Worm (Caenorhabditis elegans) whole organism, mixed stage, embryonic: Measurements from ENCODE around the gene lgc-15.
A peak's percentile ranks its signal among the peaks of the same experiment; 100 is the strongest.

ENCODE experiments used
- M03D4.4 ChIP-seq: sonication (generic microtip); optimal IDR thresholded peaks from 2 replicates; lab custom pipeline; 2017; ENCODE audit warnings: mild to moderate bottlenecking, missing genetic modification characterization, missing compliant biosample characterization
- blmp-1 ChIP-seq: fragments of 150-350 bp; optimal IDR thresholded peaks from 2 replicates; lab custom pipeline; 2014; ENCODE audit warnings: missing biosample characterization, missing genetic modification characterization
- ceh-39 ChIP-seq: fragments of 150-350 bp; optimal IDR thresholded peaks from 2 replicates; lab custom pipeline; 2014; ENCODE audit warnings: missing biosample characterization, missing genetic modification characterization
- ceh-43 ChIP-seq: fragments of 200-800 bp; sonication (Bioruptor generic); optimal IDR thresholded peaks from 2 replicates; lab custom pipeline; 2018; ENCODE audit warnings: mild to moderate bottlenecking, missing genetic modification characterization, moderate library complexity, missing compliant biosample characterization
- ceh-83 ChIP-seq: fragments of 200-800 bp; sonication (Bioruptor generic); optimal IDR thresholded peaks from 2 replicates; lab custom pipeline; 2018; ENCODE audit warnings: mild to moderate bottlenecking, missing genetic modification characterization, missing compliant biosample characterization
- cnd-1 ChIP-seq: fragments of 200-800 bp; sonication (Bioruptor generic); optimal IDR thresholded peaks from 2 replicates; lab custom pipeline; 2018; ENCODE audit warnings: mild to moderate bottlenecking, missing genetic modification characterization, missing compliant biosample characterization
- drap-1 ChIP-seq: fragments of 200-800 bp; sonication (Bioruptor generic); optimal IDR thresholded peaks from 3 replicates; lab custom pipeline; 2018; ENCODE audit warnings: mild to moderate bottlenecking, missing genetic modification characterization, missing compliant biosample characterization
- elt-1 ChIP-seq: sonication (generic microtip); optimal IDR thresholded peaks from 2 replicates; lab custom pipeline; 2017; ENCODE audit warnings: missing genetic modification characterization, mild to moderate bottlenecking, missing compliant biosample characterization, antibody characterized with exemption, moderate library complexity, borderline replicate concordance; ENCODE audit not compliant: insufficient read depth
- elt-3 ChIP-seq: fragments of 150-350 bp; optimal IDR thresholded peaks from 2 replicates; lab custom pipeline; 2014; ENCODE audit warnings: missing biosample characterization, missing genetic modification characterization
- flh-1 ChIP-seq: fragments of 200-800 bp; sonication (Bioruptor generic); optimal IDR thresholded peaks from 2 replicates; lab custom pipeline; 2018; ENCODE audit warnings: mild to moderate bottlenecking, missing genetic modification characterization, moderate library complexity, missing compliant biosample characterization
- ham-2 ChIP-seq: fragments of 200-800 bp; sonication (Bioruptor generic); optimal IDR thresholded peaks from 2 replicates; lab custom pipeline; 2018; ENCODE audit warnings: mild to moderate bottlenecking, missing genetic modification characterization, missing compliant biosample characterization
- hlh-1 ChIP-seq: fragments of 150-350 bp; optimal IDR thresholded peaks from 2 replicates; lab custom pipeline; 2014; ENCODE audit warnings: missing biosample characterization, missing genetic modification reagents, missing genetic modification characterization
- lin-13 ChIP-seq: fragments of 150-350 bp; optimal IDR thresholded peaks from 2 replicates; lab custom pipeline; 2014; ENCODE audit warnings: missing biosample characterization, missing genetic modification characterization
- lin-32 ChIP-seq: fragments of 200-800 bp; sonication (Bioruptor generic); optimal IDR thresholded peaks from 2 replicates; lab custom pipeline; 2018; ENCODE audit warnings: mild to moderate bottlenecking, missing genetic modification characterization, missing compliant biosample characterization
- lsy-2 ChIP-seq: fragments of 150-350 bp; optimal IDR thresholded peaks from 2 replicates; lab custom pipeline; 2014; ENCODE audit warnings: missing biosample characterization, missing genetic modification characterization
- mab-5 ChIP-seq: fragments of 150-350 bp; optimal IDR thresholded peaks from 2 replicates; lab custom pipeline; 2014; ENCODE audit warnings: missing biosample characterization, missing genetic modification characterization
- mep-1 ChIP-seq: fragments of 150-350 bp; optimal IDR thresholded peaks from 2 replicates; lab custom pipeline; 2017; ENCODE audit warnings: missing biosample characterization, missing genetic modification reagents, missing genetic modification characterization, inconsistent platforms
- mls-2 ChIP-seq: sonication (generic microtip); optimal IDR thresholded peaks from 2 replicates; lab custom pipeline; 2016; ENCODE audit warnings: mild to moderate bottlenecking, missing genetic modification characterization, moderate library complexity, missing compliant biosample characterization
- nhr-12 ChIP-seq: fragments of 150-350 bp; optimal IDR thresholded peaks from 2 replicates; lab custom pipeline; 2014; ENCODE audit warnings: missing biosample characterization, missing genetic modification characterization
- nhr-2 ChIP-seq: fragments of 150-350 bp; optimal IDR thresholded peaks from 2 replicates; lab custom pipeline; 2014; ENCODE audit warnings: missing biosample characterization, missing genetic modification characterization
- nhr-237 ChIP-seq: fragments of 150-350 bp; optimal IDR thresholded peaks from 2 replicates; lab custom pipeline; 2014; ENCODE audit warnings: missing biosample characterization, missing genetic modification characterization
- nhr-28 ChIP-seq: fragments of 150-350 bp; optimal IDR thresholded peaks from 2 replicates; lab custom pipeline; 2014; ENCODE audit warnings: missing biosample characterization, missing genetic modification characterization
- pha-4 ChIP-seq: fragments of 150-350 bp; optimal IDR thresholded peaks from 2 replicates; lab custom pipeline; 2018; ENCODE audit warnings: missing biosample characterization, missing genetic modification reagents, missing genetic modification characterization
- sem-2 ChIP-seq: fragments of 200-800 bp; sonication (Bioruptor generic); optimal IDR thresholded peaks from 2 replicates; lab custom pipeline; 2018; ENCODE audit warnings: mild to moderate bottlenecking, missing genetic modification characterization, missing compliant biosample characterization
- snpc-4 ChIP-seq: fragments of 150-350 bp; optimal IDR thresholded peaks from 2 replicates; lab custom pipeline; 2014; ENCODE audit warnings: missing biosample characterization, missing genetic modification characterization
- sptf-1 ChIP-seq: sonication (generic microtip); optimal IDR thresholded peaks from 2 replicates; lab custom pipeline; 2017; ENCODE audit warnings: mild to moderate bottlenecking, missing genetic modification characterization, moderate library complexity, missing compliant biosample characterization
- tbx-8 ChIP-seq: fragments of 200-800 bp; sonication (Bioruptor generic); optimal IDR thresholded peaks from 2 replicates; lab custom pipeline; 2018; ENCODE audit warnings: mild to moderate bottlenecking, missing genetic modification characterization, moderate library complexity, missing compliant biosample characterization
- unc-120 ChIP-seq: sonication (generic microtip); optimal IDR thresholded peaks from 2 replicates; lab custom pipeline; 2017; ENCODE audit warnings: missing genetic modification characterization, missing compliant biosample characterization; ENCODE audit not compliant: poor library complexity, severe bottlenecking
- unc-39 ChIP-seq: fragments of 150-350 bp; optimal IDR thresholded peaks from 2 replicates; lab custom pipeline; 2014; ENCODE audit warnings: missing biosample characterization, missing genetic modification characterization
- unc-62 ChIP-seq: fragments of 150-350 bp; optimal IDR thresholded peaks from 2 replicates; lab custom pipeline; 2014; ENCODE audit warnings: missing biosample characterization, missing genetic modification reagents, missing genetic modification characterization
- zip-8 ChIP-seq: fragments of 150-350 bp; optimal IDR thresholded peaks from 2 replicates; lab custom pipeline; 2014; ENCODE audit warnings: missing biosample characterization, missing genetic modification characterization
- ztf-11 ChIP-seq: fragments of 150-350 bp; optimal IDR thresholded peaks from 2 replicates; lab custom pipeline; 2014; ENCODE audit warnings: missing biosample characterization, missing genetic modification characterization

The lgc-15 gene

ce11 chrX:12086297-12086696 is 27.8 kb upstream of the lgc-15 start:
- TF ChIP-seq pha-4 (no peak), cnd-1 (peak; percentile 13), unc-39 (no peak), unc-62 (no peak), mls-2 (tag; lab: Kevin White, UChicago) (peak; percentile 39)

ce11 chrX:12092621-12093020 is 21.5 kb upstream of the lgc-15 start:
- no peak for TF ChIP-seq M03D4.4 (tag; lab: Kevin White, UChicago)
- TF ChIP-seq cnd-1, result no peak
- TF ChIP-seq nhr-2 (tag; lab: Kevin White, UChicago), result peak; percentile 87
- TF ChIP-seq unc-39, result no peak
- no peak for TF ChIP-seq sptf-1 (tag; lab: Kevin White, UChicago)
- TF ChIP-seq ceh-39 (tag; lab: Kevin White, UChicago), result no peak
- TF ChIP-seq hlh-1 (tag; lab: Kevin White, UChicago), result peak; percentile 61
- peak; percentile 41 for TF ChIP-seq lin-32 (GFP tag; lab: Kevin White, UChicago)

ce11 chrX:12093043-12093442 is 21.1 kb upstream of the lgc-15 start, which contains the start of gene W03G11.4:
Gene W03G11.4 (minus strand): TSS chrX:12093143.
- TF ChIP-seq unc-39 (no peak), tbx-8 (GFP tag; lab: Kevin White, UChicago) (no peak), unc-62 (no peak), drap-1 (GFP tag; lab: Kevin White, UChicago) (no peak), unc-120 (no peak), snpc-4 (tag; lab: Kevin White, UChicago) (no peak), blmp-1 (tag; lab: Kevin White, UChicago) (no peak), zip-8 (tag; lab: Kevin White, UChicago) (no peak), mls-2 (tag; lab: Kevin White, UChicago) (no peak), pha-4 (no peak), lin-13 (no peak)

ce11 chrX:12093992-12094391 is 20.1 kb upstream of the lgc-15 start:
- TF ChIP-seq ham-2 (GFP tag; lab: Kevin White, UChicago) (no peak), nhr-237 (no peak), flh-1 (no peak), nhr-28 (tag; lab: Kevin White, UChicago) (no peak), drap-1 (GFP tag; lab: Kevin White, UChicago) (no peak), tbx-8 (GFP tag; lab: Kevin White, UChicago) (no peak)

ce11 chrX:12095200-12095599 is 18.9 kb upstream of the lgc-15 start:
- TF ChIP-seq unc-39 (no peak), zip-8 (tag; lab: Kevin White, UChicago) (no peak), unc-62 (no peak), elt-3 (tag; lab: Kevin White, UChicago) (no peak), lin-13 (no peak), blmp-1 (tag; lab: Kevin White, UChicago) (no peak), nhr-237 (no peak), hlh-1 (tag; lab: Kevin White, UChicago) (no peak), mls-2 (tag; lab: Kevin White, UChicago) (no peak), lin-32 (GFP tag; lab: Kevin White, UChicago) (no peak), lsy-2 (no peak), ztf-11 (no peak), ceh-83 (GFP tag; lab: Kevin White, UChicago) (no peak), tbx-8 (GFP tag; lab: Kevin White, UChicago) (no peak), sptf-1 (tag; lab: Kevin White, UChicago) (no peak), cnd-1 (no peak), mep-1 (tag; lab: Kevin White, UChicago) (no peak), sem-2 (GFP tag; lab: Kevin White, UChicago) (no peak), drap-1 (GFP tag; lab: Kevin White, UChicago) (no peak)

- TF ChIP-seq mep-1 (tag; lab: Kevin White, UChicago) (no peak), lin-32 (GFP tag; lab: Kevin White, UChicago) (no peak), flh-1 (no peak), hlh-1 (tag; lab: Kevin White, UChicago) (no peak), sem-2 (GFP tag; lab: Kevin White, UChicago) (no peak), nhr-237 (no peak), zip-8 (tag; lab: Kevin White, UChicago) (no peak), ceh-43 (GFP tag; lab: Kevin White, UChicago) (no peak), nhr-28 (tag; lab: Kevin White, UChicago) (no peak), ham-2 (GFP tag; lab: Kevin White, UChicago) (no peak), nhr-12 (tag; lab: Kevin White, UChicago) (no peak), elt-1 (tag; lab: Kevin White, UChicago) (no peak), snpc-4 (tag; lab: Kevin White, UChicago) (no peak), mab-5 (no peak)
- TF ChIP-seq, all 35 proteins: peak for 0
Measured at ce11 chrX:12097995-12098394, 16.1 kb upstream of the lgc-15 start.
